Fruit fly (Drosophila melanogaster) whole organism, prepupa: ENCODE measurements around the gene zf30C.

Experiments used
- Blimp-1 ChIP-seq: fragments of 200-800 bp; sonication (Bioruptor generic); optimal IDR thresholded peaks from 3 replicates; lab custom pipeline; 2017; ENCODE audit warnings: missing biosample characterization, missing genetic modification characterization, mild to moderate bottlenecking, moderate library complexity, missing genetic modification reagents
- CG10631 ChIP-seq: fragments of 200-800 bp; sonication (Bioruptor generic); optimal IDR thresholded peaks from 2 replicates; lab custom pipeline; 2016; ENCODE audit warnings: missing biosample characterization, missing genetic modification characterization
- CG10669 ChIP-seq: fragments of 200-800 bp; sonication (Bioruptor generic); optimal IDR thresholded peaks from 3 replicates; lab custom pipeline; 2018; ENCODE audit warnings: missing biosample characterization, mild to moderate bottlenecking, missing genetic modification characterization, moderate library complexity
- CG11294 ChIP-seq: fragments of 200-800 bp; sonication (Bioruptor generic); IDR thresholded peaks from 2 replicates; pipeline ENCODE4 v1.3.6; 2022; ENCODE audit warnings: missing biosample characterization, missing genetic modification characterization
- CG11762 ChIP-seq: fragments of 200-800 bp; sonication (Bioruptor generic); optimal IDR thresholded peaks from 3 replicates; lab custom pipeline; 2016; ENCODE audit warnings: missing biosample characterization, missing genetic modification characterization; ENCODE audit not compliant: insufficient read depth
- CG11902 ChIP-seq: fragments of 200-800 bp; sonication (Bioruptor generic); optimal IDR thresholded peaks from 3 replicates; lab custom pipeline; 2016; ENCODE audit warnings: missing biosample characterization, missing genetic modification characterization
- CG15336 ChIP-seq: fragments of 200-800 bp; sonication (Bioruptor generic); IDR thresholded peaks from 2 replicates; pipeline ENCODE4 v1.3.6; 2022; ENCODE audit warnings: missing biosample characterization, missing genetic modification characterization
- CG1621 ChIP-seq: fragments of 200-800 bp; sonication (Bioruptor generic); optimal IDR thresholded peaks from 3 replicates; lab custom pipeline; 2018; ENCODE audit warnings: missing biosample characterization, mild to moderate bottlenecking, missing genetic modification characterization
- CG16779 ChIP-seq: fragments of 200-800 bp; sonication (Bioruptor generic); optimal IDR thresholded peaks from 3 replicates; lab custom pipeline; 2017; ENCODE audit warnings: missing biosample characterization, mild to moderate bottlenecking, missing genetic modification characterization
- CG3032 ChIP-seq: fragments of 200-800 bp; optimal IDR thresholded peaks from 2 replicates; lab custom pipeline; 2019; ENCODE audit warnings: missing biosample characterization, mild to moderate bottlenecking, missing genetic modification characterization, moderate library complexity
- CG31627 ChIP-seq: fragments of 200-800 bp; sonication (Bioruptor generic); optimal IDR thresholded peaks from 3 replicates; lab custom pipeline; 2016; ENCODE audit warnings: missing biosample characterization, missing genetic modification characterization
- CG32006 ChIP-seq: fragments of 200-800 bp; sonication (Bioruptor generic); optimal IDR thresholded peaks from 3 replicates; lab custom pipeline; 2017; ENCODE audit warnings: missing biosample characterization, mild to moderate bottlenecking, missing genetic modification characterization
- CG34406 ChIP-seq: fragments of 200-800 bp; sonication (Bioruptor generic); optimal IDR thresholded peaks from 3 replicates; lab custom pipeline; 2016; ENCODE audit warnings: missing biosample characterization, missing genetic modification characterization
- CG3919 ChIP-seq: fragments of 200-800 bp; sonication (Bioruptor generic); optimal IDR thresholded peaks from 3 replicates; lab custom pipeline; 2016; ENCODE audit warnings: missing biosample characterization, missing genetic modification characterization
- CG6163 ChIP-seq: fragments of 200-800 bp; sonication (Bioruptor generic); IDR thresholded peaks from 3 replicates; pipeline ENCODE4 v1.3.6; 2022; ENCODE audit warnings: missing biosample characterization, missing genetic modification characterization
- CG6792 ChIP-seq: fragments of 200-800 bp; sonication (Bioruptor generic); optimal IDR thresholded peaks from 3 replicates; lab custom pipeline; 2016; ENCODE audit warnings: missing biosample characterization, missing genetic modification characterization
- CG6854 ChIP-seq: fragments of 200-800 bp; sonication (Bioruptor generic); optimal IDR thresholded peaks from 2 replicates; lab custom pipeline; 2017; ENCODE audit warnings: missing biosample characterization, mild to moderate bottlenecking, missing genetic modification characterization
- CG7368 ChIP-seq: fragments of 200-800 bp; sonication (Bioruptor generic); optimal IDR thresholded peaks from 3 replicates; lab custom pipeline; 2016; ENCODE audit warnings: missing biosample characterization, missing genetic modification characterization
- CG8119 ChIP-seq: fragments of 200-800 bp; sonication (Bioruptor generic); IDR thresholded peaks from 3 replicates; pipeline ENCODE4 v1.3.6; 2022; ENCODE audit warnings: missing biosample characterization, missing genetic modification characterization
- CG8319 ChIP-seq: fragments of 200-800 bp; sonication (Bioruptor generic); optimal IDR thresholded peaks from 3 replicates; lab custom pipeline; 2016; ENCODE audit warnings: missing biosample characterization, missing genetic modification characterization
- CG8632 ChIP-seq: fragments of 200-800 bp; sonication (Bioruptor generic); optimal IDR thresholded peaks from 3 replicates; lab custom pipeline; 2016; ENCODE audit warnings: missing biosample characterization, missing genetic modification characterization
- Eip78C ChIP-seq: fragments of 200-800 bp; sonication (Bioruptor generic); peaks from one replicate; lab custom pipeline; 2016; ENCODE audit warnings: missing biosample characterization, missing genetic modification characterization
- Eip93F ChIP-seq: fragments of 200-800 bp; sonication (Bioruptor generic); optimal IDR thresholded peaks from 2 replicates; lab custom pipeline; 2016; ENCODE audit warnings: missing biosample characterization, mild to moderate bottlenecking, missing genetic modification characterization
- Ets21C ChIP-seq: fragments of 200-800 bp; sonication (Bioruptor generic); optimal IDR thresholded peaks from 3 replicates; lab custom pipeline; 2016; ENCODE audit warnings: missing biosample characterization, missing genetic modification characterization
- Hr38 ChIP-seq: sonication (Bioruptor generic); optimal IDR thresholded peaks from 2 replicates; lab custom pipeline; 2016; ENCODE audit warnings: missing biosample characterization, missing genetic modification characterization
- Lpt ChIP-seq: fragments of 200-800 bp; sonication (Bioruptor generic); optimal IDR thresholded peaks from 3 replicates; lab custom pipeline; 2016; ENCODE audit warnings: missing biosample characterization, missing genetic modification characterization
- Met ChIP-seq: fragments of 200-800 bp; sonication (Bioruptor generic); optimal IDR thresholded peaks from 3 replicates; lab custom pipeline; 2016; ENCODE audit warnings: missing biosample characterization, missing genetic modification characterization
- OdsH ChIP-seq: fragments of 200-800 bp; sonication (Bioruptor generic); optimal IDR thresholded peaks from 3 replicates; lab custom pipeline; 2016; ENCODE audit warnings: missing biosample characterization, missing genetic modification characterization
- Smox ChIP-seq: fragments of 200-800 bp; sonication (Bioruptor generic); optimal IDR thresholded peaks from 3 replicates; lab custom pipeline; 2016; ENCODE audit warnings: missing biosample characterization, missing genetic modification characterization
- Sox102F ChIP-seq: fragments of 200-800 bp; sonication (Bioruptor generic); optimal IDR thresholded peaks from 2 replicates; lab custom pipeline; 2016; ENCODE audit warnings: missing biosample characterization, mild to moderate bottlenecking, missing genetic modification characterization
- Sox14 ChIP-seq: fragments of 200-800 bp; sonication (Bioruptor generic); optimal IDR thresholded peaks from 3 replicates; lab custom pipeline; 2016; ENCODE audit warnings: missing biosample characterization, missing genetic modification characterization
- Sox15 ChIP-seq: fragments of 200-800 bp; sonication (Bioruptor generic); optimal IDR thresholded peaks from 3 replicates; lab custom pipeline; 2016; ENCODE audit warnings: missing biosample characterization, missing genetic modification characterization
- achi ChIP-seq: fragments of 200-800 bp; sonication (Bioruptor generic); optimal IDR thresholded peaks from 3 replicates; lab custom pipeline; 2016; ENCODE audit warnings: missing biosample characterization, missing genetic modification characterization
- acj6 ChIP-seq: fragments of 200-800 bp; sonication (Bioruptor generic); optimal IDR thresholded peaks from 3 replicates; lab custom pipeline; 2016; ENCODE audit warnings: missing biosample characterization, missing genetic modification characterization
- cyc ChIP-seq: fragments of 200-800 bp; sonication (Bioruptor generic); optimal IDR thresholded peaks from 3 replicates; lab custom pipeline; 2016; ENCODE audit warnings: missing biosample characterization, missing genetic modification characterization
- dac ChIP-seq: fragments of 200-800 bp; sonication (Bioruptor generic); optimal IDR thresholded peaks from 2 replicates; lab custom pipeline; 2017; ENCODE audit warnings: missing biosample characterization, mild to moderate bottlenecking, missing genetic modification characterization
- dsx ChIP-seq: fragments of 200-800 bp; optimal IDR thresholded peaks from 3 replicates; lab custom pipeline; 2019; ENCODE audit warnings: missing biosample characterization, mild to moderate bottlenecking, missing genetic modification characterization, moderate library complexity; ENCODE audit not compliant: poor library complexity, severe bottlenecking
- eg ChIP-seq: fragments of 200-800 bp; sonication (Bioruptor generic); IDR thresholded peaks from 3 replicates; pipeline ENCODE4 v1.3.6; 2022; ENCODE audit warnings: missing biosample characterization, missing genetic modification characterization
- esn ChIP-seq: fragments of 200-800 bp; sonication (Bioruptor generic); optimal IDR thresholded peaks from 2 replicates; lab custom pipeline; 2016; ENCODE audit warnings: missing biosample characterization, mild to moderate bottlenecking, missing genetic modification characterization, moderate library complexity
- fd59A ChIP-seq: fragments of 200-800 bp; sonication (Bioruptor generic); optimal IDR thresholded peaks from 2 replicates; lab custom pipeline; 2017; ENCODE audit warnings: missing biosample characterization, mild to moderate bottlenecking, missing genetic modification characterization, missing genetic modification reagents
- fd85E ChIP-seq: fragments of 200-800 bp; sonication (Bioruptor generic); optimal IDR thresholded peaks from 3 replicates; lab custom pipeline; 2016; ENCODE audit warnings: missing biosample characterization, missing genetic modification characterization
- fkh ChIP-seq: fragments of 200-800 bp; sonication (Bioruptor generic); optimal IDR thresholded peaks from 3 replicates; lab custom pipeline; 2017; ENCODE audit warnings: missing biosample characterization, mild to moderate bottlenecking, missing genetic modification characterization, moderate library complexity
- lz ChIP-seq: fragments of 200-800 bp; sonication (Bioruptor generic); optimal IDR thresholded peaks from 3 replicates; lab custom pipeline; 2016; ENCODE audit warnings: missing biosample characterization, missing genetic modification characterization
- net ChIP-seq: fragments of 200-800 bp; sonication (Bioruptor generic); optimal IDR thresholded peaks from 3 replicates; lab custom pipeline; 2016; ENCODE audit warnings: missing biosample characterization, missing genetic modification characterization
- pdm3 ChIP-seq: fragments of 200-800 bp; sonication (Bioruptor generic); optimal IDR thresholded peaks from 3 replicates; lab custom pipeline; 2016; ENCODE audit warnings: missing biosample characterization, missing genetic modification characterization
- salr ChIP-seq, 2 experiments: fragments of 200-800 bp; sonication (Bioruptor generic); optimal IDR thresholded peaks; 3 replicates each; lab custom pipeline; 2016 to 2018; ENCODE audit warnings: missing biosample characterization in 2 of 2, missing genetic modification characterization in 2 of 2, mild to moderate bottlenecking in 1 of 2
- spab ChIP-seq: fragments of 200-800 bp; sonication (Bioruptor generic); optimal IDR thresholded peaks from 2 replicates; lab custom pipeline; 2017; ENCODE audit warnings: missing biosample characterization, mild to moderate bottlenecking, missing genetic modification characterization, missing genetic modification reagents
- ss ChIP-seq, 2 experiments: fragments of 200-800 bp; sonication (Bioruptor generic); optimal IDR thresholded peaks; 2 replicates in 1 of 2; 3 replicates in 1 of 2; lab custom pipeline; 2017 to 2018; ENCODE audit warnings: mild to moderate bottlenecking in 2 of 2, missing biosample characterization in 2 of 2, missing genetic modification characterization in 2 of 2, moderate library complexity in 1 of 2
- svp ChIP-seq: fragments of 200-800 bp; sonication (Bioruptor generic); peaks from one replicate; lab custom pipeline; 2016; ENCODE audit warnings: missing biosample characterization, missing genetic modification characterization
- topi ChIP-seq: fragments of 200-800 bp; sonication (Bioruptor generic); optimal IDR thresholded peaks from 3 replicates; lab custom pipeline; 2016; ENCODE audit warnings: missing biosample characterization, missing genetic modification characterization
- vri ChIP-seq: fragments of 200-800 bp; sonication (Bioruptor generic); optimal IDR thresholded peaks from 3 replicates; lab custom pipeline; 2016; ENCODE audit warnings: missing biosample characterization, mild to moderate bottlenecking, missing genetic modification characterization

The zf30C gene

dm6 chr2L:9736000-9736695 lies 22.0 kb upstream of the zf30C start, which contains the start of gene CG13117:
CG13117 (plus strand) TSS chr2L:9736645.
- TF ChIP-seq Eip93F (GFP tag; lab: Kevin White, UChicago): no peak
- TF ChIP-seq CG10631 (GFP tag; lab: Kevin White, UChicago): peak; percentile 28
- no peak for TF ChIP-seq Hr38
- TF ChIP-seq cyc (GFP tag; lab: Kevin White, UChicago): peak; percentile 55
- TF ChIP-seq CG16779 (tag; lab: Kevin White, UChicago): no peak
- TF ChIP-seq CG11762 (GFP tag; lab: Kevin White, UChicago): peak; percentile 18
- TF ChIP-seq Blimp-1 (GFP tag; lab: Kevin White, UChicago): peak; percentile 12
- TF ChIP-seq CG3032 (tag; lab: Kevin White, UChicago): peak; percentile 32
- TF ChIP-seq achi (GFP tag; lab: Kevin White, UChicago): peak; percentile 12
- peak; percentile 48 for TF ChIP-seq CG34406 (GFP tag; lab: Kevin White, UChicago)
- no peak for TF ChIP-seq CG6854 (GFP tag; lab: Kevin White, UChicago)
- TF ChIP-seq spab (GFP tag; lab: Kevin White, UChicago): peak; percentile 35
- no peak for TF ChIP-seq fkh (GFP tag; lab: Kevin White, UChicago)
- peak; percentile 65 for TF ChIP-seq esn (GFP tag; lab: Kevin White, UChicago)
- TF ChIP-seq CG10669: peak; percentile 23
- TF ChIP-seq Smox (GFP tag; lab: Kevin White, UChicago): peak; percentile 37
- TF ChIP-seq topi (GFP tag; lab: Kevin White, UChicago): peak; percentile 59
- TF ChIP-seq CG11902 (GFP tag; lab: Kevin White, UChicago): peak; percentile 11
- peak; percentile 59 for TF ChIP-seq CG31627 (GFP tag; lab: Kevin White, UChicago)
- TF ChIP-seq fd59A (GFP tag; lab: Kevin White, UChicago): peak; percentile 51
- peak; percentile 39 for TF ChIP-seq pdm3 (GFP tag; lab: Kevin White, UChicago)
- TF ChIP-seq CG11294: no peak
- TF ChIP-seq acj6 (GFP tag; lab: Kevin White, UChicago): peak; percentile 42
- TF ChIP-seq CG3919: peak; percentile 41
- peak; percentile 37 for TF ChIP-seq Ets21C (GFP tag; lab: Kevin White, UChicago)
- TF ChIP-seq net (GFP tag; lab: Kevin White, UChicago): peak; percentile 56
- peak; percentile 5 for TF ChIP-seq CG8319 (GFP tag; lab: Kevin White, UChicago)
- TF ChIP-seq CG7368 (GFP tag; lab: Kevin White, UChicago): peak; percentile 5
- TF ChIP-seq Sox14 (GFP tag; lab: Kevin White, UChicago): peak; percentile 29
- no peak for TF ChIP-seq Lpt (GFP tag; lab: Kevin White, UChicago)
- TF ChIP-seq fd85E (GFP tag; lab: Kevin White, UChicago): no peak
- TF ChIP-seq CG6792 (GFP tag; lab: Kevin White, UChicago): peak; percentile 55
- peak; percentile 16 for TF ChIP-seq OdsH (GFP tag; lab: Kevin White, UChicago)
- TF ChIP-seq ss (GFP tag; optimal IDR thresholded peaks at IDR 0.05; lab: Kevin White, UChicago): peak in 1 of 2 experiments; percentile 23
- TF ChIP-seq CG8632 (GFP tag; lab: Kevin White, UChicago): peak; percentile 23
- peak; percentile 65 for TF ChIP-seq lz (GFP tag; lab: Kevin White, UChicago)
- peak; percentile 25 for TF ChIP-seq Sox102F (GFP tag; lab: Kevin White, UChicago)
- TF ChIP-seq dsx (GFP tag; lab: Kevin White, UChicago): no peak
- TF ChIP-seq CG15336 (GFP tag; lab: Robert Waterston, UW): peak; percentile 34; the same call in 1 of the 2 replicates
- no peak for TF ChIP-seq vri (GFP tag; lab: Kevin White, UChicago)
- peak; percentile 31; the same call in 1 of the 3 replicates for TF ChIP-seq CG8119 (GFP tag; lab: Robert Waterston, UW)
- TF ChIP-seq Met (GFP tag; lab: Kevin White, UChicago): peak; percentile 61
- TF ChIP-seq CG1621 (tag; lab: Kevin White, UChicago): no peak
- peak; percentile 89 for TF ChIP-seq Eip78C (GFP tag; lab: Kevin White, UChicago)
- TF ChIP-seq svp (GFP tag; lab: Kevin White, UChicago): peak; percentile 88
- peak in 1 of 2 experiments; percentile 63 for TF ChIP-seq salr (GFP tag; optimal IDR thresholded peaks at IDR 0.05; lab: Kevin White, UChicago)
- peak; percentile 4 for TF ChIP-seq Sox15 (GFP tag; lab: Kevin White, UChicago)
- TF ChIP-seq eg (GFP tag; lab: Robert Waterston, UW): peak; percentile 54; the same call in 2 of the 3 replicates
- TF ChIP-seq dac (GFP tag; lab: Kevin White, UChicago): no peak
- TF ChIP-seq CG32006 (GFP tag; lab: Kevin White, UChicago): peak; percentile 68
- peak; percentile 68 for TF ChIP-seq CG6163 (GFP tag; lab: Robert Waterston, UW)
